Worm (Caenorhabditis elegans): Measurements from ENCODE around the gene C28G1.6.

DNA sequence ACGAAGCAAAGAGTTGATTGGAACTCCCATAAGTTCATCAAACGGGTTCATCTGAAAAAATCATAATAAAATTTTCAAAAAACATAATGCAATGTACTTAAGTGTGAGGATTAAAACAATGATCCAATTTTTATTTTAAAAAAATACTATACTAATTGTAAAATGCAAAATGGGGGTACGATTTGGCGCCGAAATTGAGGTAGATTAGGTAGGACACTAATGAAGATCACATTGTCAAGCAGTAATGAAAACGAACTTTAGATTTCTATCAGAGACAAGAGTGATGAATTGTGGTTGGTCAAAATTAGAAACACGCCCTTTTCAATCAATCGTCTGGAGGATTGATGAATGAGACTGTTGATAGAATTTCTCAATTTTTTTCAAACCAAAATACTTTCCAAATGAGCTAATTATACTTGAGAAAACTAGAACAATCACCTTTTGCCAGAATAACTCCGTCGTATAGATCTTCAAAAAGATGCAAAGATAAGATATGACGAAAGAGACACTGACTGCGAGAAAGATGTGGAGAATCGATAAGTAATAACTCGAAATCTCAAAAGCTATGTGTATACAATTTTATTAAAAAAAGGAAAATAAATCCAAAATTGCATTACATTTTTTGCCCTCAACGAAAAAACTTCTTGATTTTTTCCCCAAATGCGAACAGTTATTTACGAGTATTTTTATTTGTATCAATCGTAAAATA lies 27.0 kb upstream of the C28G1.6 start, which contains the start of gene C06E2.5:
- TF ChIP-seq elt-3 (tag; optimal IDR thresholded peaks at IDR 0.05) (no peak), sox-4 (tag; optimal IDR thresholded peaks at IDR 0.05) (no peak), lsy-2 (tag; optimal IDR thresholded peaks at IDR 0.05) (no peak), nhr-76 (tag; optimal IDR thresholded peaks at IDR 0.05) (no peak), pax-3 (tag; optimal IDR thresholded peaks at IDR 0.05) (no peak), ztf-11 (tag; optimal IDR thresholded peaks at IDR 0.05) (no peak), unc-86 (tag; optimal IDR thresholded peaks at IDR 0.05) (no peak), skn-1 (tag; optimal IDR thresholded peaks at IDR 0.05) (no peak), nhr-77 (tag; optimal IDR thresholded peaks at IDR 0.05) (no peak), lin-13 (GFP tag; optimal IDR thresholded peaks at IDR 0.05) (no peak)
